Worm (Caenorhabditis elegans) whole organism, early embryonic: ENCODE data around the gene cdc-25.2.
"Not testable (repeated sequence)": the region's sequence is repeated elsewhere in the genome, so short reads cannot be mapped to it uniquely, and the experiment has no call there.

Experiments used
- aly-1 ChIP-seq: sonication (generic microtip); optimal IDR thresholded peaks from 2 replicates; lab custom pipeline; 2016; ENCODE audit warnings: missing genetic modification characterization, missing compliant biosample characterization
- ama-1 ChIP-seq: fragments of 150-350 bp; optimal IDR thresholded peaks from 2 replicates; lab custom pipeline; 2014
- ets-7 ChIP-seq: sonication (generic microtip); optimal IDR thresholded peaks from 2 replicates; lab custom pipeline; 2016; ENCODE audit warnings: missing genotype, missing genetic modification characterization, missing compliant biosample characterization
- hmg-4 ChIP-seq: fragments of 200-800 bp; sonication (Bioruptor generic); optimal IDR thresholded peaks from 2 replicates; lab custom pipeline; 2018; ENCODE audit warnings: mild to moderate bottlenecking, missing genetic modification characterization, missing compliant biosample characterization
- pes-1 ChIP-seq: fragments of 200-800 bp; sonication (Bioruptor generic); IDR thresholded peaks from 2 replicates; pipeline ENCODE4 v1.3.6; 2022; ENCODE audit warnings: missing genetic modification reagents, missing genetic modification characterization, missing compliant biosample characterization

DNA sequence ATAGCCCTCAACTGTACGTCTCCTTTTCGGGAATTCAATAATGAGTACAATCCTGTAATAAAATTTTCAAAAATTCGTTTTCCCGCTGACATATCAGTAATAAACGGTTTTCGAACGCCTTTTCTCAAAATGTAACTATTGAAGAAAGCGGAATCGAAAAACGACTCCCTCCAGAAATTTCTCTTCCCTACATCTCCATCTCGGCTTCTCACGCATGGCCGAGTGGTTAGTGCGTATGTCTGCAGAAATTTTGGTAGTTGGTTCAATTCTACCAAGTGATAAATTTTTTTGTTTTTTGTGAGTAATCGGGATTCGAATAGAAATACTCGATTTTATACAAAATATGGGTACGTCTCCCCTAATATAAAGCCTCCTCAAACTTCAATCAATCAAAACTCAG, 5.7 kb upstream of the cdc-25.2 start:
- not testable (repeated sequence) for TF ChIP-seq ama-1 (lab: Kevin White, UChicago); aly-1 (tag; lab: Kevin White, UChicago); hmg-4 (GFP tag; lab: Kevin White, UChicago); ets-7
- peak; percentile 82 for TF ChIP-seq pes-1
